Worm (Caenorhabditis elegans) whole organism, L2 larva: ENCODE results near the gene C29E4.15.

Experiments
- F13H6.1 ChIP-seq: sonication (generic microtip); optimal IDR thresholded peaks from 2 replicates; lab custom pipeline; 2016; ENCODE audit warnings: missing genetic modification characterization, missing compliant biosample characterization
- Y55F3AM.14 ChIP-seq: fragments of 200-800 bp; sonication (Bioruptor generic); optimal IDR thresholded peaks from 2 replicates; lab custom pipeline; 2018; ENCODE audit warnings: mild to moderate bottlenecking, missing genetic modification characterization, missing compliant biosample characterization
- aly-2 ChIP-seq: fragments of 150-350 bp; optimal IDR thresholded peaks from 2 replicates; lab custom pipeline; 2014; ENCODE audit warnings: missing biosample characterization, missing genetic modification characterization
- ceh-82 ChIP-seq: fragments of 150-350 bp; optimal IDR thresholded peaks from 2 replicates; lab custom pipeline; 2014; ENCODE audit warnings: missing biosample characterization, missing genetic modification characterization
- egl-27 ChIP-seq: sonication (generic microtip); optimal IDR thresholded peaks from 3 replicates; lab custom pipeline; 2017; ENCODE audit warnings: missing biosample characterization, missing genetic modification reagents, missing genetic modification characterization
- elt-3 ChIP-seq: sonication (generic microtip); optimal IDR thresholded peaks from 2 replicates; lab custom pipeline; 2017; ENCODE audit warnings: missing biosample characterization, missing genetic modification characterization
- fos-1 ChIP-seq: fragments of 150-350 bp; optimal IDR thresholded peaks from 2 replicates; lab custom pipeline; 2014; ENCODE audit warnings: missing biosample characterization, missing genetic modification characterization
- lin-11 ChIP-seq: fragments of 150-350 bp; sonication (generic microtip); optimal IDR thresholded peaks from 2 replicates; lab custom pipeline; 2014; ENCODE audit warnings: missing biosample characterization, missing genetic modification characterization, inconsistent platforms, mixed read lengths
- lin-13 ChIP-seq: fragments of 150-350 bp; optimal IDR thresholded peaks from 2 replicates; lab custom pipeline; 2014; ENCODE audit warnings: missing biosample characterization, missing genetic modification reagents, missing genetic modification characterization
- lsy-2 ChIP-seq, 2 experiments: fragments of 150-350 bp in 1 of 2; sonication (generic microtip) in 1 of 2; optimal IDR thresholded peaks; 2 replicates each; lab custom pipeline; 2014 to 2017; ENCODE audit warnings: missing biosample characterization in 2 of 2, missing genetic modification characterization in 2 of 2
- nhr-129 ChIP-seq: fragments of 150-350 bp; optimal IDR thresholded peaks from 2 replicates; lab custom pipeline; 2014; ENCODE audit warnings: missing biosample characterization, missing genetic modification characterization
- skn-1 ChIP-seq: sonication (generic microtip); optimal IDR thresholded peaks from 2 replicates; lab custom pipeline; 2017; ENCODE audit warnings: missing biosample characterization, missing genetic modification characterization
- sma-3 ChIP-seq: sonication (generic microtip); optimal IDR thresholded peaks from 2 replicates; lab custom pipeline; 2016; ENCODE audit warnings: missing genetic modification reagents, missing genetic modification characterization, missing compliant biosample characterization
- snpc-4 ChIP-seq: fragments of 150-350 bp; optimal IDR thresholded peaks from 2 replicates; lab custom pipeline; 2014; ENCODE audit warnings: missing biosample characterization, missing genetic modification characterization

- TF ChIP-seq sma-3 (GFP tag; lab: Kevin White, UChicago), result no peak
- no peak for TF ChIP-seq aly-2 (tag; lab: Kevin White, UChicago)
- TF ChIP-seq elt-3, result no peak
- TF ChIP-seq F13H6.1 (tag; lab: Kevin White, UChicago), result no peak
- TF ChIP-seq egl-27, result no peak
- no peak for TF ChIP-seq lin-13
- TF ChIP-seq snpc-4, result no peak
- no peak for TF ChIP-seq fos-1
- no peak for TF ChIP-seq nhr-129 (tag; lab: Kevin White, UChicago)
- no peak for TF ChIP-seq skn-1 (tag; lab: Kevin White, UChicago)
- TF ChIP-seq ceh-82, result no peak
- no peak for TF ChIP-seq Y55F3AM.14 (GFP tag; lab: Kevin White, UChicago)
- no peak for TF ChIP-seq lin-11
- TF ChIP-seq lsy-2 (tag; optimal IDR thresholded peaks at IDR 0.05; lab: Kevin White, UChicago), result no peak
Observed at ce11 chrIII:7972061-7972460, 19.6 kb downstream of the C29E4.15 start, which contains the start of gene F54H12.5.
